Worm (Caenorhabditis elegans): ENCODE measurements around the gene W08F4.3.

DNA sequence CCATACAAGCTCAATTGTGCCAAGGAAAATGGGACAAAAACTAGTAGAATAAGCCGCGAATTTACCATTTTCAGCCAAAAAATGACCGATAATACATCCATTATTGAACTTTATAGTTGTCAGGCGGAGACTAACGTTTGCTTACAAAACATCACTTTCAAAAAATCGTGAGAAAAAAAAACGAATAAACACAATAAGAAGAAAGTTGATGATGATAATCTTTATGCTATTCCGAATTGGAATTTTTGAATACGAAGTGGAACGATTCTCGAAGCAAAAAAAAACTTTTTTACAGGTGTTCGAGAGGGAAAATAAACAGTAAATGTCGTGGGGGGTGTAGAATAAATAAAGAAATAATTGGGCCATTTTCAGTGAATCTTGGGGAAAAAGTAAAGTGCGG lies 2.8 kb upstream of the W08F4.3 start, which contains the start of gene W08F4.7:
- TF ChIP-seq lin-1 (GFP tag; IDR thresholded peaks at IDR 0.05): no peak
- no peak for TF ChIP-seq lir-3 (tag; optimal IDR thresholded peaks at IDR 0.05)
- no peak for TF ChIP-seq hif-1 (tag; optimal IDR thresholded peaks at IDR 0.05)
- TF ChIP-seq zag-1 (tag; optimal IDR thresholded peaks at IDR 0.05): no peak
- no peak for TF ChIP-seq skn-1 (tag; optimal IDR thresholded peaks at IDR 0.05)
- TF ChIP-seq dmd-6 (GFP tag; IDR thresholded peaks at IDR 0.05): no peak
- TF ChIP-seq nhr-10 (tag; optimal IDR thresholded peaks at IDR 0.05): no peak
- no peak for TF ChIP-seq zip-2 (tag; optimal IDR thresholded peaks at IDR 0.05)
- TF ChIP-seq nhr-28 (tag; optimal IDR thresholded peaks at IDR 0.05): no peak
- no peak for TF ChIP-seq Y48G9A.11 (GFP tag; IDR thresholded peaks at IDR 0.05)
- TF ChIP-seq nhr-237 (tag; optimal IDR thresholded peaks at IDR 0.05): no peak
